Worm (Caenorhabditis elegans): ENCODE measurements around the gene lin-1.

DNA sequence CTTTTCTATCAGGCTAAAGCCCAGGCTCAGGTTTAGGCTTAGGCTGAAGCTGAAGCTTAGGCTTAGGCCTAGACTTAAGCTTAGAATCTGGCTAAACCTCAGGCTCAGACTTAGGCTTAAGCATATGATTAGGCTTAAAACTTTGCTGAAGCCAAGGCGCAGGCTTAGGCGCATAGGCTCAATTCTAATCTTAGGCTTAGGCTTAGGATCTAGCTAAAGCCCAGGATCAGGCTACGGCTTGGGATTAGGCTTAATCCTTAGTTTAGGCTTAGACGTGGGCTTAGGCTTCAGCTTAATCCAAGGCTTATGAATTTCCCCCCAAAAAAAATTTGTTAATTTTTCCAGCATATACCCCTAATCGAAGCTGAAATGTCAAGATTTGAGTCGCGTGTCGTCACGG is 71.4 kb downstream of the lin-1 start:
- no peak for TF ChIP-seq nhr-179 (tag; optimal IDR thresholded peaks at IDR 0.05)
- TF ChIP-seq madf-10 (tag; optimal IDR thresholded peaks at IDR 0.05), result no peak
- TF ChIP-seq sdz-38 (tag; optimal IDR thresholded peaks at IDR 0.05), result no peak
- TF ChIP-seq tlf-1 (GFP tag; optimal IDR thresholded peaks at IDR 0.05), result no peak
- TF ChIP-seq ztf-6 (GFP tag; IDR thresholded peaks at IDR 0.05), result no peak

Measured in whole organism, young adult.